Fruit fly (Drosophila melanogaster): ENCODE data around the gene alphaTub85E.

The alphaTub85E gene

dm6 chr3R:9701148-9701703 lies 31.8 kb downstream of the alphaTub85E start (continued):
- TF ChIP-seq rib (GFP tag; IDR thresholded peaks at IDR 0.05) (no peak), h (optimal IDR thresholded peaks at IDR 0.05) (no peak), Oli (tag; optimal IDR thresholded peaks at IDR 0.05) (peak; percentile 17), insv (GFP tag; optimal IDR thresholded peaks at IDR 0.05) (no peak), CG30020 (tag; optimal IDR thresholded peaks at IDR 0.05) (no peak), CG4730 (GFP tag; IDR thresholded peaks at IDR 0.05) (no peak), ind (GFP tag; optimal IDR thresholded peaks at IDR 0.05) (no peak), CG10431 (GFP tag; optimal IDR thresholded peaks at IDR 0.05) (no peak), pzg (GFP tag; optimal IDR thresholded peaks at IDR 0.05) (no peak), chinmo (GFP tag; IDR thresholded peaks at IDR 0.05; ENCODE audit: partially characterized antibody) (no peak), CG30431 (GFP tag; optimal IDR thresholded peaks at IDR 0.05) (no peak), CG10321 (GFP tag; IDR thresholded peaks at IDR 0.05) (no peak), CG13296 (GFP tag; optimal IDR thresholded peaks at IDR 0.05) (peak; percentile 66), Neu2 (GFP tag; optimal IDR thresholded peaks at IDR 0.05; ENCODE audit: borderline replicate concordance) (no peak), HLH4C (GFP tag; IDR thresholded peaks at IDR 0.05; ENCODE audit: partially characterized antibody) (no peak), CG12104 (GFP tag; optimal IDR thresholded peaks at IDR 0.05) (no peak), abd-A (tag; optimal IDR thresholded peaks at IDR 0.05) (peak; percentile 3), CG12942 (GFP tag; optimal IDR thresholded peaks at IDR 0.05) (peak; percentile 44), CG13624 (GFP tag; optimal IDR thresholded peaks at IDR 0.05) (no peak), CHES-1-like (GFP tag; optimal IDR thresholded peaks at IDR 0.05) (peak; percentile 42), MESR4 (GFP tag; optimal IDR thresholded peaks at IDR 0.05) (no peak), CG43689 (GFP tag; IDR thresholded peaks at IDR 0.05) (no peak), CG17802 (tag; optimal IDR thresholded peaks at IDR 0.05) (no peak), CG34376 (GFP tag; optimal IDR thresholded peaks at IDR 0.05) (peak; percentile 34), Dip3 (GFP tag; optimal IDR thresholded peaks at IDR 0.05) (peak; percentile 15), CG8478 (optimal IDR thresholded peaks at IDR 0.05) (no peak), danr (GFP tag; IDR thresholded peaks at IDR 0.05) (no peak), HHEX (GFP tag; optimal IDR thresholded peaks at IDR 0.05) (peak; percentile 67), cas (GFP tag; IDR thresholded peaks at IDR 0.05) (no peak), mam (GFP tag; optimal IDR thresholded peaks at IDR 0.05) (peak; percentile 21), CG2712 (tag; optimal IDR thresholded peaks at IDR 0.05) (no peak), row (GFP tag; IDR thresholded peaks at IDR 0.05) (no peak), ftz-f1 (GFP tag; optimal IDR thresholded peaks at IDR 0.05) (no peak), sna (GFP tag; IDR thresholded peaks at IDR 0.05; ENCODE audit: partially characterized antibody) (no peak), fd96Cb (tag; optimal IDR thresholded peaks at IDR 0.05) (no peak), sens (GFP tag) (peak; percentile 14), Blimp-1 (GFP tag; optimal IDR thresholded peaks at IDR 0.05) (no peak), Atf3 (GFP tag; optimal IDR thresholded peaks at IDR 0.05) (no peak), NC2β (GFP tag; optimal IDR thresholded peaks at IDR 0.05) (no peak), gcm2 (GFP tag; optimal IDR thresholded peaks at IDR 0.05) (no peak), ato (GFP tag; IDR thresholded peaks at IDR 0.05; ENCODE audit: partially characterized antibody) (no peak), tio (GFP tag; optimal IDR thresholded peaks at IDR 0.05) (peak; percentile 37), Lhr (GFP tag; optimal IDR thresholded peaks at IDR 0.05) (no peak), CG8765 (GFP tag; IDR thresholded peaks at IDR 0.05) (no peak), CG6791 (GFP tag; IDR thresholded peaks at IDR 0.05; ENCODE audit: partially characterized antibody) (no peak), cg (GFP tag; optimal IDR thresholded peaks at IDR 0.05) (no peak), CG7963 (GFP tag; IDR thresholded peaks at IDR 0.05; ENCODE audit: partially characterized antibody) (no peak), unc-4 (GFP tag; IDR thresholded peaks at IDR 0.05; ENCODE audit: partially characterized antibody) (no peak), Ets97D (GFP tag; optimal IDR thresholded peaks at IDR 0.05) (no peak), Vsx1 (GFP tag; optimal IDR thresholded peaks at IDR 0.05) (peak; percentile 22), hkb (optimal IDR thresholded peaks at IDR 0.05) (no peak), hkb (GFP tag; IDR thresholded peaks at IDR 0.05) (no peak)

All from whole organism, embryonic.